Worm (Caenorhabditis elegans): ENCODE data around the gene sre-3.

DNA sequence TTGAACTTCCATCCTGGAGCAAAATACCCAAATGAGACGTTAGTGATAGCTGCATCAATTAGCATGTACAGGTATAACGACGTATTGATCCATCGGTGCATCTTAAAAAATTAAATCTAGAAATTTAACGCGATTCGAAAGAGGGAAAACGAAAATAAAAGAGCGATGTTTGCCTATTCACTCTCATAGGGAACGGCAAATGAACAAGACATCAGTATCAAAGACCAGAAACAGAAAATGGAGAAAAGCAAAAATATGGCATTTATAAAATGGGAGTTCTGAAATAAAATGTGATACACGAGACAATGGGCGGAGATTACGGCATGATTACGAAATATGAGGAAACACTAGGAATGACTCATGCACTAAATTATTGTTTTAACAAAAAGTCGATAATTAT, 29.2 kb upstream of the sre-3 start, which contains the start of gene haf-2:
- TF ChIP-seq him-1 (tag; optimal IDR thresholded peaks at IDR 0.05): no peak
- TF ChIP-seq dao-5 (tag; optimal IDR thresholded peaks at IDR 0.05): no peak

Data from whole organism, L4/young adult.